Worm (Caenorhabditis elegans) whole organism, early embryonic: ENCODE data around the gene sre-33.

Experiments used
- F13C5.2 ChIP-seq: sonication (generic microtip); optimal IDR thresholded peaks from 2 replicates; lab custom pipeline; 2017; ENCODE audit warnings: mild to moderate bottlenecking, missing genetic modification characterization, inconsistent platforms, missing compliant biosample characterization
- ama-1 ChIP-seq: fragments of 150-350 bp; optimal IDR thresholded peaks from 2 replicates; lab custom pipeline; 2014
- ets-7 ChIP-seq: sonication (generic microtip); optimal IDR thresholded peaks from 2 replicates; lab custom pipeline; 2016; ENCODE audit warnings: missing genotype, missing genetic modification characterization, missing compliant biosample characterization
- flt-1 ChIP-seq: fragments of 200-800 bp; sonication (Bioruptor generic); IDR thresholded peaks from 2 replicates; pipeline ENCODE4 v1.3.6; 2022; ENCODE audit warnings: missing genetic modification characterization, missing compliant biosample characterization
- hmbx-1 ChIP-seq: sonication (generic microtip); optimal IDR thresholded peaks from 2 replicates; lab custom pipeline; 2016; ENCODE audit warnings: mild to moderate bottlenecking, missing genetic modification characterization, missing compliant biosample characterization

DNA sequence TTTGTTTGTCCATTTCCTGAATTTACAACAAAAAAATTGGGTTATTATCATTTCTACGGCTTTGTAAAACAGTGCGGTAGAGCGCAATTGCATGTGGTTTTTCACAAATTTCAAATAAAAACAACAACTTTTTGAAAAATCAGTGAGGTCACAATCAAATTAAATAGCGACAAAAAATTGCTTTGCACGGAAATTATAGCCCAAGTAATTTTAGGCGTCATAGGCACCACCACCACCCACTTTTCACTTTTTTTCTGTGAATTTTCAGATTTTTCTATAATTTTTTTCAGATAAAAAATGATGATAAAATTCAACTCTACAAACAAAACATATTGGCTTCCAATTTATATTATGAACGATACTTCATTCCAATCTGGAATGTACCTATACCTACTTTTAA is 4.2 kb downstream of the sre-33 start, which contains the start of gene sre-38:
- TF ChIP-seq flt-1 (GFP tag; lab: Robert Waterston, UW) (no peak), ama-1 (lab: Kevin White, UChicago) (no peak), F13C5.2 (no peak), ets-7 (no peak), hmbx-1 (tag; lab: Kevin White, UChicago) (no peak)
